Worm (Caenorhabditis elegans) whole organism, young adult: Measurements from ENCODE around the gene fbxb-84.

ENCODE experiments used
- akir-1 ChIP-seq: fragments of 200-800 bp; sonication (Bioruptor generic); optimal IDR thresholded peaks from 2 replicates; lab custom pipeline; 2018; ENCODE audit warnings: mild to moderate bottlenecking, missing genetic modification characterization, moderate library complexity, missing compliant biosample characterization
- ccch-3 ChIP-seq: fragments of 200-800 bp; sonication (Bioruptor generic); optimal IDR thresholded peaks from 2 replicates; lab custom pipeline; 2018; ENCODE audit warnings: mild to moderate bottlenecking, missing genetic modification characterization, missing compliant biosample characterization
- die-1 ChIP-seq: sonication (generic microtip); optimal IDR thresholded peaks from 2 replicates; lab custom pipeline; 2016; ENCODE audit warnings: missing genotype, mild to moderate bottlenecking, missing genetic modification characterization, missing compliant biosample characterization
- hlh-26 ChIP-seq: fragments of 200-800 bp; sonication (Bioruptor generic); conservative IDR thresholded peaks from 2 replicates; pipeline ENCODE4 v1.3.6; 2022; ENCODE audit warnings: missing genetic modification reagents, missing genetic modification characterization, missing compliant biosample characterization
- nfya-2 ChIP-seq: fragments of 200-800 bp; sonication (Bioruptor generic); IDR thresholded peaks from 2 replicates; pipeline ENCODE4 v1.3.6; 2022; ENCODE audit warnings: missing genetic modification reagents, missing genetic modification characterization, missing compliant biosample characterization

DNA sequence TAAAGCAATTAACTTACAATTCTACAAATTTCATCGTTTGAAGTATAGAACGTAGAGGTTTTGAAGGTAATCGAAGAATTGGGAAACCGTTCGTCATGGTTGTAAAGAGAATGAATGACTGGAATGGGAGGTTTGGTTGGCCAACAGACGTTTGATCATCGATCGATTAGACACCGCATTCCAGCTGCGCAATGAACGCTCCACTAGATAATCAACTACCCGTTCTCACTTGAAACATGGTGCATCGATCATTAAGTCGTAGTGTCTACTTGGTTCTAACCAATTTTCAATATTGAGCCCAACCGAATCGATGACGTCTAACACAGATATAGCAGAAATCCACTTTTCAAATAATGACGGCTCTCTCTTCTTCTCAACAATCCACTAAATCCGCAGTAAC is 3.1 kb downstream of the fbxb-84 start, which contains the start of gene fbxb-82:
- TF ChIP-seq ccch-3, result no peak
- no peak for TF ChIP-seq hlh-26 (GFP tag; lab: Robert Waterston, UW)
- TF ChIP-seq die-1 (tag; lab: Kevin White, UChicago), result no peak
- TF ChIP-seq akir-1, result no peak
- no peak for TF ChIP-seq nfya-2 (GFP tag; lab: Robert Waterston, UW)
